Worm (Caenorhabditis elegans): ENCODE measurements around the gene sru-37.

- no peak for TF ChIP-seq pqm-1 (tag; optimal IDR thresholded peaks at IDR 0.05)
- no peak for TF ChIP-seq fkh-10 (GFP tag; optimal IDR thresholded peaks at IDR 0.05)
- TF ChIP-seq syd-9 (tag; optimal IDR thresholded peaks at IDR 0.05): no peak
- TF ChIP-seq tbx-2 (tag; optimal IDR thresholded peaks at IDR 0.05): no peak
- TF ChIP-seq zip-5 (tag; optimal IDR thresholded peaks at IDR 0.05): no peak
- TF ChIP-seq dve-1 (tag; optimal IDR thresholded peaks at IDR 0.05): no peak
Observed at ce11 chrV:9811154-9811553, 5.9 kb downstream of the sru-37 start, which contains the start of gene sru-29.
